Fruit fly (Drosophila melanogaster) whole organism, prepupa: Measurements from ENCODE around the gene CG5103.

Source experiments
- CG10631 ChIP-seq: fragments of 200-800 bp; sonication (Bioruptor generic); optimal IDR thresholded peaks from 2 replicates; lab custom pipeline; 2016; ENCODE audit warnings: missing biosample characterization, missing genetic modification characterization
- CG10669 ChIP-seq: fragments of 200-800 bp; sonication (Bioruptor generic); optimal IDR thresholded peaks from 3 replicates; lab custom pipeline; 2018; ENCODE audit warnings: missing biosample characterization, mild to moderate bottlenecking, missing genetic modification characterization, moderate library complexity
- CG11294 ChIP-seq: fragments of 200-800 bp; sonication (Bioruptor generic); IDR thresholded peaks from 2 replicates; pipeline ENCODE4 v1.3.6; 2022; ENCODE audit warnings: missing biosample characterization, missing genetic modification characterization
- CG16779 ChIP-seq: fragments of 200-800 bp; sonication (Bioruptor generic); optimal IDR thresholded peaks from 3 replicates; lab custom pipeline; 2017; ENCODE audit warnings: missing biosample characterization, mild to moderate bottlenecking, missing genetic modification characterization
- CG34406 ChIP-seq: fragments of 200-800 bp; sonication (Bioruptor generic); optimal IDR thresholded peaks from 3 replicates; lab custom pipeline; 2016; ENCODE audit warnings: missing biosample characterization, missing genetic modification characterization
- CG3919 ChIP-seq: fragments of 200-800 bp; sonication (Bioruptor generic); optimal IDR thresholded peaks from 3 replicates; lab custom pipeline; 2016; ENCODE audit warnings: missing biosample characterization, missing genetic modification characterization
- CG4318 ChIP-seq: fragments of 200-800 bp; sonication (Bioruptor generic); optimal IDR thresholded peaks from 3 replicates; lab custom pipeline; 2017; ENCODE audit warnings: missing biosample characterization, mild to moderate bottlenecking, missing genetic modification characterization
- CG6808 ChIP-seq: fragments of 200-800 bp; sonication (Bioruptor generic); optimal IDR thresholded peaks from 3 replicates; lab custom pipeline; 2017; ENCODE audit warnings: missing biosample characterization, missing genetic modification characterization, mild to moderate bottlenecking, moderate library complexity, missing genetic modification reagents
- CG6854 ChIP-seq: fragments of 200-800 bp; sonication (Bioruptor generic); optimal IDR thresholded peaks from 2 replicates; lab custom pipeline; 2017; ENCODE audit warnings: missing biosample characterization, mild to moderate bottlenecking, missing genetic modification characterization
- CG7368 ChIP-seq: fragments of 200-800 bp; sonication (Bioruptor generic); optimal IDR thresholded peaks from 3 replicates; lab custom pipeline; 2016; ENCODE audit warnings: missing biosample characterization, missing genetic modification characterization
- CG8319 ChIP-seq: fragments of 200-800 bp; sonication (Bioruptor generic); optimal IDR thresholded peaks from 3 replicates; lab custom pipeline; 2016; ENCODE audit warnings: missing biosample characterization, missing genetic modification characterization
- CG8632 ChIP-seq: fragments of 200-800 bp; sonication (Bioruptor generic); optimal IDR thresholded peaks from 3 replicates; lab custom pipeline; 2016; ENCODE audit warnings: missing biosample characterization, missing genetic modification characterization
- Eip93F ChIP-seq: fragments of 200-800 bp; sonication (Bioruptor generic); optimal IDR thresholded peaks from 2 replicates; lab custom pipeline; 2016; ENCODE audit warnings: missing biosample characterization, mild to moderate bottlenecking, missing genetic modification characterization
- Ets21C ChIP-seq: fragments of 200-800 bp; sonication (Bioruptor generic); optimal IDR thresholded peaks from 3 replicates; lab custom pipeline; 2016; ENCODE audit warnings: missing biosample characterization, missing genetic modification characterization
- Ets96B ChIP-seq: fragments of 200-800 bp; optimal IDR thresholded peaks from 2 replicates; lab custom pipeline; 2019; ENCODE audit warnings: missing biosample characterization, mild to moderate bottlenecking, missing genetic modification characterization, moderate library complexity
- Gug ChIP-seq: fragments of 200-800 bp; sonication (Bioruptor generic); IDR thresholded peaks from 2 replicates; pipeline ENCODE4 v1.3.6; 2022; ENCODE audit warnings: missing biosample characterization, missing genetic modification characterization
- Hr38 ChIP-seq: sonication (Bioruptor generic); optimal IDR thresholded peaks from 2 replicates; lab custom pipeline; 2016; ENCODE audit warnings: missing biosample characterization, missing genetic modification characterization
- Hr39 ChIP-seq: fragments of 200-800 bp; sonication (Bioruptor generic); optimal IDR thresholded peaks from 2 replicates; lab custom pipeline; 2016; ENCODE audit warnings: missing biosample characterization, missing genetic modification characterization
- Hr4 ChIP-seq: fragments of 200-800 bp; sonication (Bioruptor generic); optimal IDR thresholded peaks from 3 replicates; lab custom pipeline; 2016; ENCODE audit warnings: missing biosample characterization, missing genetic modification characterization
- Lpt ChIP-seq: fragments of 200-800 bp; sonication (Bioruptor generic); optimal IDR thresholded peaks from 3 replicates; lab custom pipeline; 2016; ENCODE audit warnings: missing biosample characterization, missing genetic modification characterization
- Sox102F ChIP-seq: fragments of 200-800 bp; sonication (Bioruptor generic); optimal IDR thresholded peaks from 2 replicates; lab custom pipeline; 2016; ENCODE audit warnings: missing biosample characterization, mild to moderate bottlenecking, missing genetic modification characterization
- Sox14 ChIP-seq: fragments of 200-800 bp; sonication (Bioruptor generic); optimal IDR thresholded peaks from 3 replicates; lab custom pipeline; 2016; ENCODE audit warnings: missing biosample characterization, missing genetic modification characterization
- acj6 ChIP-seq: fragments of 200-800 bp; sonication (Bioruptor generic); optimal IDR thresholded peaks from 3 replicates; lab custom pipeline; 2016; ENCODE audit warnings: missing biosample characterization, missing genetic modification characterization
- dac ChIP-seq: fragments of 200-800 bp; sonication (Bioruptor generic); optimal IDR thresholded peaks from 2 replicates; lab custom pipeline; 2017; ENCODE audit warnings: missing biosample characterization, mild to moderate bottlenecking, missing genetic modification characterization
- eg ChIP-seq: fragments of 200-800 bp; sonication (Bioruptor generic); IDR thresholded peaks from 3 replicates; pipeline ENCODE4 v1.3.6; 2022; ENCODE audit warnings: missing biosample characterization, missing genetic modification characterization
- esn ChIP-seq: fragments of 200-800 bp; sonication (Bioruptor generic); optimal IDR thresholded peaks from 2 replicates; lab custom pipeline; 2016; ENCODE audit warnings: missing biosample characterization, mild to moderate bottlenecking, missing genetic modification characterization, moderate library complexity
- lz ChIP-seq: fragments of 200-800 bp; sonication (Bioruptor generic); optimal IDR thresholded peaks from 3 replicates; lab custom pipeline; 2016; ENCODE audit warnings: missing biosample characterization, missing genetic modification characterization
- ss ChIP-seq, 2 experiments: fragments of 200-800 bp; sonication (Bioruptor generic); optimal IDR thresholded peaks; 2 replicates in 1 of 2; 3 replicates in 1 of 2; lab custom pipeline; 2017 to 2018; ENCODE audit warnings: mild to moderate bottlenecking in 2 of 2, missing biosample characterization in 2 of 2, missing genetic modification characterization in 2 of 2, moderate library complexity in 1 of 2
- svp ChIP-seq: fragments of 200-800 bp; sonication (Bioruptor generic); peaks from one replicate; lab custom pipeline; 2016; ENCODE audit warnings: missing biosample characterization, missing genetic modification characterization

Gene CG5103

DNA sequence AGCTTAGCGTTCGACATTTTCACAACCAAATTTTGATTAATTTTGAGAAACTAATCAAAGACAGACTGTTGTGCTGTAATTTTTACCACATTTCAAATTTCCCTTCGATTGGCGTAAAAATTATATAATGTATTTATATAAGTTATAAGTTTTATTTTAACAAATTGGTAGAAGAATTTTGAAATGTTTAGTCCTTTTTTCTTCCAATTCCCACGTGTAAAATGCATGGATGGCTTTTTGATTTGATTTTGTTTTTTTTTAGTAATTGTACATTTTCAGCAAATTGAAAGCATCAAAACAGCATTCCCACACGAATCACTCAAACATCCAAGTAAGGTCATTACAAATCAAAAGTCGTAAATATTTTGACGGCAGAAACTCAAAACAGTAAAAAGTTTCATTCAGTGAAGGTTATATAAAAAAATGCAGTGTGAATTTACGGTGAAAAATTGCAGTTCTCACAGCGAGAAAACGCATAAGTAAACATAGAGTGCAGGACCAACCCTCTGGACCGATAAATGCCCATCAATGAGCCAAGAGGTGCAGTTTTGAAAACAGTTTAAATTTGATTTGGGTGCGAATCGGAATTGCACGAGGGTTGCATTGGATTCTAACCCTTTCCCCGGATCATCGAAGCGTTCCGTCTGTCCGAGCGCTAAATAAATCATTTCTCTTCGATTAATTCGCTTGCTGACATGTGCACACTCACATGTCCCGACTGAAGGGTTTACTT, at the start of gene CG5103:
CG5103 (minus strand) TSS at position 51 of the 733 bp plus-strand sequence.
- TF ChIP-seq CG6808, result no peak
- TF ChIP-seq CG11294 (GFP tag; lab: Robert Waterston, UW), result no peak
- no peak for TF ChIP-seq CG34406 (GFP tag; lab: Kevin White, UChicago)
- no peak for TF ChIP-seq eg (GFP tag; lab: Robert Waterston, UW)
- TF ChIP-seq CG6854 (GFP tag; lab: Kevin White, UChicago), result no peak
- TF ChIP-seq svp (GFP tag; lab: Kevin White, UChicago), result no peak
- no peak for TF ChIP-seq CG4318 (GFP tag; lab: Kevin White, UChicago)
- TF ChIP-seq CG10631, result no peak
- no peak for TF ChIP-seq Ets96B
- TF ChIP-seq Sox102F (GFP tag; lab: Kevin White, UChicago), result no peak
- TF ChIP-seq Gug, result no peak
- TF ChIP-seq, all 60 proteins: peak for 0

DNA sequence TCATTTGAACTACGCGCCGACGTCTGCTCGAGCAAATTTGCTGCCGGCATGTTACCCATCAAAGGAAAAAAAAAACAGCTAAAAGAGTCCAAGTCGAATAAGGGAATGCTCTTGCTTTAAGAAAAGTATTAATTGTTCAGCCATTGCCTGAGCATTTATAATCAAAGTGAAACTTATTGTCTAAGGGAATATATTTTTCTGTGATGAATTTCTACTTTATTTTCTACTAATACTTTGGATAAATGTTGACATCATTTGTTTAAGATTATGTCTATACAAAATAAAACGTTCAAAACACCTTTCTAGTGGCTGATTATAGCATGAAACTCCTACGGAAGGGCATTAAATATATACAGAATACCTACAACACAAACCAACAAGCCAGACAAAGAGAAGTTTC, 40.2 kb upstream of the CG5103 start:
- TF ChIP-seq svp (GFP tag; lab: Kevin White, UChicago) (peak; percentile 58), acj6 (no peak), CG8632 (GFP tag; lab: Kevin White, UChicago) (no peak), dac (GFP tag; lab: Kevin White, UChicago) (no peak), Sox14 (GFP tag; lab: Kevin White, UChicago) (peak; percentile 23), Hr39 (GFP tag; lab: Kevin White, UChicago) (no peak), CG10669 (GFP tag; lab: Kevin White, UChicago) (no peak), ss (GFP tag; optimal IDR thresholded peaks at IDR 0.05; lab: Kevin White, UChicago) (no peak), CG8319 (no peak), CG10631 (peak; percentile 19), CG3919 (GFP tag; lab: Kevin White, UChicago) (no peak), Ets96B (no peak), Ets21C (GFP tag; lab: Kevin White, UChicago) (no peak), lz (GFP tag; lab: Kevin White, UChicago) (no peak), Sox102F (GFP tag; lab: Kevin White, UChicago) (no peak), CG7368 (GFP tag; lab: Kevin White, UChicago) (no peak), Hr4 (GFP tag; lab: Kevin White, UChicago) (no peak)
- TF ChIP-seq, all 60 proteins: peak for 3

- TF ChIP-seq esn, result no peak
Observed at dm6 chr3L:18329077-18329476, 35.0 kb upstream of the CG5103 start.

- TF ChIP-seq CG16779, result no peak
Observed at dm6 chr3L:18316012-18316411, 21.9 kb upstream of the CG5103 start.

DNA sequence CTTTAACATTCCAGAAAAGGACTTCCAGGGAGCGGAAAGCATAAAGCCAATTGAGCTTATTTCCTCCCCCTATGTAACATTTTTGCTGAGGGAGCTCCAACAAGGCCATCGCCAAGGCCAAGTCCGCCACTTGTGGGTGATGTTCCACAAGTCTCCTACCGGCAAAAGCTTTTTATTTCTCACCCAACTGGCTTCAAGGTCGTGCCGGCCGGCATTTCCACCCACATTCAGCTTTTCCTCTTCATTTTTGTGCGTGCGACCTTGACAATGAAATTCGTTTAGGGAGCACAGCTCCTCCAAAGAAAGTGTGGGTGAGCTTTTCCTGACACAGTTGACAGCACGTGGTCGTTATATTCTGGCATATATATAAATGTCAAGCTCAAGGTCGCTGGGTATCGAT, 11.7 kb upstream of the CG5103 start:
- no peak for TF ChIP-seq Eip93F (GFP tag; lab: Kevin White, UChicago)
- no peak for TF ChIP-seq dac (GFP tag; lab: Kevin White, UChicago)
- no peak for TF ChIP-seq CG10631
- no peak for TF ChIP-seq Lpt
- TF ChIP-seq Hr4 (GFP tag; lab: Kevin White, UChicago), result no peak
- no peak for TF ChIP-seq Hr38
- TF ChIP-seq eg (GFP tag; lab: Robert Waterston, UW), result no peak

dm6 chr3L:18304367-18305003, 10.4 kb upstream of the CG5103 start, which contains the start of gene grim:
Gene grim, minus strand, starts transcription at chr3L:18304417.
- TF ChIP-seq svp (GFP tag; lab: Kevin White, UChicago), result peak; percentile 62
- no peak for TF ChIP-seq Sox14 (GFP tag; lab: Kevin White, UChicago)
- TF ChIP-seq, all 60 proteins: peak for 1
